Fruit fly (Drosophila melanogaster) whole organism, wandering third instar larva: ENCODE data around the gene CG34309.

Experiments
- Abd-B ChIP-seq: fragments of >200 bp; optimal IDR thresholded peaks from 2 replicates; lab custom pipeline; 2017; ENCODE audit warnings: missing biosample characterization, missing genetic modification characterization
- CG32264 ChIP-seq: fragments of 200-800 bp; sonication (Bioruptor generic); optimal IDR thresholded peaks from 2 replicates; lab custom pipeline; 2016; ENCODE audit warnings: missing biosample characterization, missing genetic modification characterization
- Dfd ChIP-seq: fragments of >200 bp; optimal IDR thresholded peaks from 2 replicates; lab custom pipeline; 2017; ENCODE audit warnings: missing biosample characterization, missing genetic modification characterization
- Dif ChIP-seq: fragments of 200-275, 200-300 bp; sonication (Bioruptor generic); optimal IDR thresholded peaks from 2 replicates; lab custom pipeline; 2018; ENCODE audit warnings: missing biosample characterization, missing genetic modification characterization; ENCODE audit not compliant: partially characterized antibody
- HLH106 ChIP-seq: fragments of 200-800 bp; optimal IDR thresholded peaks from 3 replicates; lab custom pipeline; 2019; ENCODE audit warnings: missing biosample characterization, mild to moderate bottlenecking, missing genetic modification characterization, moderate library complexity
- Hr78 ChIP-seq: fragments of >200 bp; optimal IDR thresholded peaks from 2 replicates; lab custom pipeline; 2017; ENCODE audit warnings: missing biosample characterization, missing genetic modification characterization
- Hr83 ChIP-seq: fragments of 200-300 bp; sonication (Bioruptor generic); optimal IDR thresholded peaks from 2 replicates; lab custom pipeline; 2016; ENCODE audit warnings: missing biosample characterization, mild to moderate bottlenecking, missing genetic modification characterization, moderate library complexity; ENCODE audit not compliant: poor library complexity, severe bottlenecking
- Jra ChIP-seq: sonication (Bioruptor generic); optimal IDR thresholded peaks from 2 replicates; lab custom pipeline; 2016; ENCODE audit warnings: missing biosample characterization, missing genetic modification characterization
- Mio ChIP-seq: sonication (Bioruptor generic); optimal IDR thresholded peaks from 2 replicates; lab custom pipeline; 2016; ENCODE audit warnings: missing biosample characterization, missing genetic modification characterization
- Myc ChIP-seq: fragments of >200 bp; optimal IDR thresholded peaks from 2 replicates; lab custom pipeline; 2017
- N ChIP-seq: fragments of >200 bp; optimal IDR thresholded peaks from 2 replicates; lab custom pipeline; 2018; ENCODE audit warnings: missing biosample characterization, missing external identifiers, missing genetic modification characterization
- OdsH ChIP-seq: fragments of 200-800 bp; sonication (Bioruptor generic); optimal IDR thresholded peaks from 2 replicates; lab custom pipeline; 2016; ENCODE audit warnings: missing biosample characterization, mild to moderate bottlenecking, missing genetic modification characterization
- Rel ChIP-seq, 2 experiments: fragments of 200-800 bp; sonication (Bioruptor generic) in 1 of 2; optimal IDR thresholded peaks; 2 replicates in 1 of 2; 3 replicates in 1 of 2; lab custom pipeline; 2016 to 2019; ENCODE audit warnings: mild to moderate bottlenecking in 2 of 2, missing biosample characterization in 2 of 2, missing genetic modification characterization in 2 of 2, moderate library complexity in 1 of 2
- Sp1 ChIP-seq: fragments of 200-800 bp; sonication (Bioruptor generic); optimal IDR thresholded peaks from 3 replicates; lab custom pipeline; 2019; ENCODE audit warnings: missing biosample characterization, mild to moderate bottlenecking, missing genetic modification characterization, moderate library complexity
- Vsx2 ChIP-seq: fragments of 200-300, 225-300 bp; sonication (Bioruptor generic); optimal IDR thresholded peaks from 2 replicates; lab custom pipeline; 2018; ENCODE audit warnings: missing biosample characterization, missing genetic modification characterization; ENCODE audit not compliant: partially characterized antibody
- br ChIP-seq: fragments of 200-800 bp; sonication (Bioruptor generic); optimal IDR thresholded peaks from 2 replicates; lab custom pipeline; 2016; ENCODE audit warnings: missing biosample characterization, missing genetic modification characterization
- dl ChIP-seq, 2 experiments: fragments of 175-275, 200-275 bp in 1 of 2; fragments of 200-275 bp in 1 of 2; sonication (Bioruptor generic); optimal IDR thresholded peaks; lab custom pipeline; 2018; ENCODE audit warnings: mild to moderate bottlenecking in 2 of 2, missing biosample characterization in 2 of 2, missing genetic modification characterization in 2 of 2, moderate library complexity in 2 of 2; ENCODE audit not compliant: partially characterized antibody in 2 of 2, insufficient read depth in 1 of 2
- dmrt93B ChIP-seq: fragments of 200-800 bp; sonication (Bioruptor generic); optimal IDR thresholded peaks from 2 replicates; lab custom pipeline; 2018; ENCODE audit warnings: missing biosample characterization, mild to moderate bottlenecking, missing genetic modification characterization
- dsf ChIP-seq: sonication (Bioruptor generic); optimal IDR thresholded peaks from 2 replicates; lab custom pipeline; 2016; ENCODE audit warnings: missing biosample characterization, missing genetic modification characterization, borderline replicate concordance
- ey ChIP-seq: fragments of 200-800 bp; sonication (Bioruptor generic); optimal IDR thresholded peaks from 2 replicates; lab custom pipeline; 2016; ENCODE audit warnings: missing biosample characterization, missing genetic modification characterization
- foxo ChIP-seq, 2 experiments: fragments of 200-800 bp; sonication (Bioruptor generic); optimal IDR thresholded peaks; 2 replicates in 1 of 2; 3 replicates in 1 of 2; lab custom pipeline; 2016 to 2017; ENCODE audit warnings: missing biosample characterization in 2 of 2, missing genetic modification characterization in 2 of 2
- h ChIP-seq: fragments of 200-800 bp; sonication (Bioruptor generic); optimal IDR thresholded peaks from 3 replicates; lab custom pipeline; 2016; ENCODE audit warnings: missing biosample characterization, mild to moderate bottlenecking, missing genetic modification characterization
- jim ChIP-seq: fragments of 175-275, 200-325 bp; sonication (Bioruptor generic); optimal IDR thresholded peaks from 2 replicates; lab custom pipeline; 2016; ENCODE audit warnings: missing biosample characterization, mild to moderate bottlenecking, missing genetic modification characterization
- lola ChIP-seq: fragments of >200 bp; optimal IDR thresholded peaks from 2 replicates; lab custom pipeline; 2017; ENCODE audit warnings: missing biosample characterization, missing genetic modification characterization
- pan ChIP-seq: fragments of >200 bp; optimal IDR thresholded peaks from 2 replicates; lab custom pipeline; 2017
- psq ChIP-seq: fragments of 200-800 bp; sonication (Bioruptor generic); optimal IDR thresholded peaks from 3 replicates; lab custom pipeline; 2017; ENCODE audit warnings: missing biosample characterization, mild to moderate bottlenecking, missing genetic modification characterization, moderate library complexity
- rgr ChIP-seq: fragments of 200-800 bp; sonication (Bioruptor generic); optimal IDR thresholded peaks from 3 replicates; lab custom pipeline; 2016; ENCODE audit warnings: missing biosample characterization, mild to moderate bottlenecking, missing genetic modification characterization
- sage ChIP-seq: fragments of 200-800 bp; sonication (Bioruptor generic); optimal IDR thresholded peaks from 2 replicates; lab custom pipeline; 2016; ENCODE audit warnings: missing biosample characterization, mild to moderate bottlenecking, missing genetic modification characterization
- sv ChIP-seq: fragments of 200-800 bp; sonication (Bioruptor generic); optimal IDR thresholded peaks from 3 replicates; lab custom pipeline; 2016; ENCODE audit warnings: missing biosample characterization, missing genetic modification characterization
- usp ChIP-seq: fragments of >200 bp; optimal IDR thresholded peaks from 2 replicates; lab custom pipeline; 2017; ENCODE audit warnings: missing biosample characterization, missing genetic modification characterization
- woc ChIP-seq: sonication (Bioruptor generic); optimal IDR thresholded peaks from 2 replicates; lab custom pipeline; 2016; ENCODE audit warnings: missing biosample characterization, mild to moderate bottlenecking, missing genetic modification characterization

The CG34309 gene

dm6 chr3R:13334007-13334406 is 38.4 kb upstream of the CG34309 start, which contains the start of gene PK2-R2:
Gene PK2-R2, minus strand, starts transcription at chr3R:13334166.
- no peak for TF ChIP-seq pan (lab: Kevin White, UChicago)
- no peak for TF ChIP-seq dsf
- TF ChIP-seq Rel (GFP tag; optimal IDR thresholded peaks at IDR 0.05; lab: Kevin White, UChicago): no peak
- no peak for TF ChIP-seq Rel (tag; optimal IDR thresholded peaks at IDR 0.05; lab: Kevin White, UChicago)
- no peak for TF ChIP-seq OdsH (GFP tag; lab: Kevin White, UChicago)
- TF ChIP-seq sage (GFP tag; lab: Kevin White, UChicago): no peak
- TF ChIP-seq h (GFP tag; lab: Kevin White, UChicago): no peak
- no peak for TF ChIP-seq usp (GFP tag; lab: Kevin White, UChicago)
- no peak for TF ChIP-seq ey (GFP tag; lab: Kevin White, UChicago)
- no peak for TF ChIP-seq Hr78 (GFP tag; lab: Kevin White, UChicago)
- no peak for TF ChIP-seq Hr83 (GFP tag; lab: Kevin White, UChicago)
- TF ChIP-seq woc: no peak

- no peak for TF ChIP-seq psq (GFP tag; lab: Kevin White, UChicago)
- no peak for TF ChIP-seq Rel (GFP tag; optimal IDR thresholded peaks at IDR 0.05; lab: Kevin White, UChicago)
- TF ChIP-seq Rel (tag; optimal IDR thresholded peaks at IDR 0.05; lab: Kevin White, UChicago): no peak
- no peak for TF ChIP-seq sv (GFP tag; lab: Kevin White, UChicago)
- no peak for TF ChIP-seq woc
- TF ChIP-seq CG32264 (GFP tag; lab: Kevin White, UChicago): no peak
- TF ChIP-seq Mio (GFP tag; lab: Kevin White, UChicago): no peak
- no peak for TF ChIP-seq dl (GFP tag; optimal IDR thresholded peaks at IDR 0.05; lab: Kevin White, UChicago; ENCODE audit: insufficient read depth in 1 of 2, partially characterized antibody in 2 of 2)
- TF ChIP-seq N (GFP tag; lab: Kevin White, UChicago): no peak
- TF ChIP-seq Hr83 (GFP tag; lab: Kevin White, UChicago): no peak
- TF ChIP-seq Vsx2 (GFP tag; lab: Kevin White, UChicago): no peak
- no peak for TF ChIP-seq foxo (GFP tag; optimal IDR thresholded peaks at IDR 0.05; lab: Kevin White, UChicago)
- TF ChIP-seq dmrt93B (GFP tag; lab: Kevin White, UChicago): no peak
- TF ChIP-seq Abd-B (GFP tag; lab: Kevin White, UChicago): no peak
- no peak for TF ChIP-seq HLH106 (tag; lab: Kevin White, UChicago)
- no peak for TF ChIP-seq br (GFP tag; lab: Kevin White, UChicago)
- TF ChIP-seq pan (lab: Kevin White, UChicago): no peak
These were observed 34.4 kb upstream of the CG34309 start, which contains the start of gene PK2-R1 for dm6 chr3R:13338030-13338429. Gene PK2-R1, plus strand, starts transcription at chr3R:13338330.

dm6 chr3R:13353373-13353772 is 19.1 kb upstream of the CG34309 start, which contains the start of gene mthl12:
Gene mthl12, plus strand, starts transcription at chr3R:13353673.
- TF ChIP-seq Jra (GFP tag; lab: Kevin White, UChicago) (no peak), Dfd (GFP tag; lab: Kevin White, UChicago) (no peak), Hr83 (GFP tag; lab: Kevin White, UChicago) (no peak), psq (GFP tag; lab: Kevin White, UChicago) (no peak), foxo (GFP tag; optimal IDR thresholded peaks at IDR 0.05; lab: Kevin White, UChicago) (no peak), HLH106 (tag; lab: Kevin White, UChicago) (no peak), lola (GFP tag; lab: Kevin White, UChicago) (no peak), sage (GFP tag; lab: Kevin White, UChicago) (no peak), jim (no peak), Sp1 (no peak), h (GFP tag; lab: Kevin White, UChicago) (no peak), dl (GFP tag; optimal IDR thresholded peaks at IDR 0.05; lab: Kevin White, UChicago; ENCODE audit: insufficient read depth in 1 of 2, partially characterized antibody in 2 of 2) (no peak), Mio (GFP tag; lab: Kevin White, UChicago) (no peak), Dif (no peak), usp (GFP tag; lab: Kevin White, UChicago) (no peak)

- TF ChIP-seq N (GFP tag; lab: Kevin White, UChicago) (no peak), Dfd (GFP tag; lab: Kevin White, UChicago) (peak; percentile 58), Hr78 (GFP tag; lab: Kevin White, UChicago) (no peak), dsf (no peak), Mio (GFP tag; lab: Kevin White, UChicago) (no peak)
- TF ChIP-seq, all 38 proteins: peak for 1
These were observed 15.5 kb upstream of the CG34309 start for dm6 chr3R:13356960-13357359.

dm6 chr3R:13360108-13360507 is 12.3 kb upstream of the CG34309 start:
- TF ChIP-seq rgr (peak; percentile 1), Myc (lab: Kevin White, UChicago) (peak; percentile 28), lola (GFP tag; lab: Kevin White, UChicago) (no peak), N (GFP tag; lab: Kevin White, UChicago) (peak; percentile 48), Dif (peak; percentile 49)
